Worm (Caenorhabditis elegans) whole organism, L1 larva: ENCODE data around the gene C05B5.2.

Experiments
- alr-1 ChIP-seq: fragments of 200-800 bp; sonication (Bioruptor generic); optimal IDR thresholded peaks from 2 replicates; lab custom pipeline; 2018; ENCODE audit warnings: borderline replicate concordance, mild to moderate bottlenecking, missing genetic modification characterization, missing compliant biosample characterization
- ceh-8 ChIP-seq: fragments of 200-800 bp; sonication (Bioruptor generic); optimal IDR thresholded peaks from 2 replicates; lab custom pipeline; 2018; ENCODE audit warnings: mild to moderate bottlenecking, missing genetic modification characterization, moderate library complexity, missing compliant biosample characterization
- ces-1 ChIP-seq: fragments of 150-350 bp; optimal IDR thresholded peaks from 2 replicates; lab custom pipeline; 2014; ENCODE audit warnings: missing biosample characterization, missing genetic modification reagents, missing genetic modification characterization
- mdl-1 ChIP-seq, 2 experiments: fragments of 150-350 bp; optimal IDR thresholded peaks; 2 replicates each; lab custom pipeline; 2014 to 2017; ENCODE audit warnings: missing biosample characterization in 2 of 2, missing genetic modification characterization in 2 of 2, inconsistent platforms in 1 of 2
- nhr-76 ChIP-seq: sonication (generic microtip); optimal IDR thresholded peaks from 2 replicates; lab custom pipeline; 2017; ENCODE audit warnings: missing biosample characterization, missing genetic modification characterization
- nhr-77 ChIP-seq: fragments of 150-350 bp; optimal IDR thresholded peaks from 2 replicates; lab custom pipeline; 2014; ENCODE audit warnings: missing biosample characterization, missing genetic modification characterization
- nhr-90 ChIP-seq: sonication (generic microtip); optimal IDR thresholded peaks from 2 replicates; lab custom pipeline; 2016; ENCODE audit warnings: mild to moderate bottlenecking, missing genetic modification characterization, missing compliant biosample characterization; ENCODE audit not compliant: poor library complexity
- ztf-4 ChIP-seq: fragments of 150-350 bp; optimal IDR thresholded peaks from 2 replicates; lab custom pipeline; 2014; ENCODE audit warnings: missing biosample characterization, missing genetic modification characterization

DNA sequence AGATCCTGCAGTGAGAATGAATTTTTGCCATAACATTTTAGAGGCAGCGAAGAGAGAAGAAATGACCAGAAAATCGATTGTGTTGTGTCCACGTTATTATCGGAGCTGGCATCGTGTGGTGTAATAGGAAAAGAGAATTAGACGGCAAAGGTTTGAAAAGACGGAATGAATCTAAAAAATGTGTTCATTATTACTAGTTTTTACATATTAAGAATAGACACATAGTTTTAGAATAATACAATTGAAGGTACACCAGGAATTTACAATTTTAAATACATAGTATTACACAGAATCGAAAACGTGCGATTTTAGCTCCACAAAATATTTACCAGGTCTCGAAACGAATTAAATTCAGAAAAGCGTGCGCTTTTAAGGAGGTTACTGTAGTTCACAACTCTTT is 50.1 kb downstream of the C05B5.2 start, which contains the start of gene K03H1.13:
- TF ChIP-seq mdl-1 (tag; optimal IDR thresholded peaks at IDR 0.05; lab: Kevin White, UChicago) (no peak), nhr-76 (tag; lab: Kevin White, UChicago) (no peak), ceh-8 (GFP tag; lab: Kevin White, UChicago) (no peak), ztf-4 (no peak), nhr-90 (tag; lab: Kevin White, UChicago) (no peak), ces-1 (GFP tag; lab: Kevin White, UChicago) (no peak), nhr-77 (tag; lab: Kevin White, UChicago) (no peak), alr-1 (tag; lab: Kevin White, UChicago) (no peak)
